Fruit fly (Drosophila melanogaster) whole organism, embryonic: ENCODE results near the gene Tnpo-SR.

Experiments
- Awh ChIP-seq: fragments of 200-800 bp; sonication (Bioruptor generic); IDR thresholded peaks from 2 replicates; pipeline ENCODE4, ENCODE4 v1.3.6; 2022; ENCODE audit warnings: missing biosample characterization, missing genetic modification characterization
- Bteb2 ChIP-seq: fragments of 200-800 bp; sonication (Bioruptor generic); optimal IDR thresholded peaks from 2 replicates; lab custom pipeline; 2016; ENCODE audit warnings: missing biosample characterization, missing genetic modification characterization
- CG10274 ChIP-seq: fragments of 200-800 bp; sonication (Bioruptor generic); optimal IDR thresholded peaks from 3 replicates; lab custom pipeline; 2017; ENCODE audit warnings: missing biosample characterization, mild to moderate bottlenecking, missing genetic modification characterization
- CG10366 ChIP-seq: fragments of 200-800 bp; sonication (Bioruptor generic); IDR thresholded peaks from 2 replicates; pipeline ENCODE4 v1.3.6; 2022; ENCODE audit warnings: missing biosample characterization, missing genetic modification characterization
- CG10431 ChIP-seq: fragments of 200-800 bp; sonication (Bioruptor generic); optimal IDR thresholded peaks from 3 replicates; lab custom pipeline; 2018; ENCODE audit warnings: missing biosample characterization, mild to moderate bottlenecking, missing genetic modification characterization
- CG10462 ChIP-seq: fragments of 200-800 bp; sonication (Bioruptor generic); optimal IDR thresholded peaks from 2 replicates; lab custom pipeline; 2016; ENCODE audit warnings: missing biosample characterization, missing genetic modification characterization
- CG10959 ChIP-seq: fragments of 200-800 bp; sonication (Bioruptor generic); IDR thresholded peaks from 2 replicates; pipeline ENCODE4 v1.3.6; 2022; ENCODE audit warnings: missing biosample characterization, missing genetic modification characterization
- CG11723 ChIP-seq: fragments of 200-800 bp; sonication (Bioruptor generic); optimal IDR thresholded peaks from 2 replicates; lab custom pipeline; 2017; ENCODE audit warnings: missing biosample characterization, mild to moderate bottlenecking, missing genetic modification characterization
- CG13775 ChIP-seq: fragments of 200-800 bp; sonication (Bioruptor generic); optimal IDR thresholded peaks from 3 replicates; lab custom pipeline; 2017; ENCODE audit warnings: missing biosample characterization, mild to moderate bottlenecking, missing genetic modification characterization
- CG14441 ChIP-seq: fragments of 200-800 bp; sonication (Bioruptor generic); IDR thresholded peaks from 2 replicates; pipeline ENCODE4 v1.3.6; 2022; ENCODE audit warnings: missing biosample characterization, missing genetic modification characterization
- CG1603 ChIP-seq: fragments of 200-800 bp; sonication (Bioruptor generic); optimal IDR thresholded peaks from 2 replicates; lab custom pipeline; 2019; ENCODE audit warnings: missing biosample characterization, mild to moderate bottlenecking, missing genetic modification characterization, moderate library complexity
- CG18764 ChIP-seq: fragments of 200-800 bp; sonication (Bioruptor generic); optimal IDR thresholded peaks from 3 replicates; lab custom pipeline; 2016; ENCODE audit warnings: missing biosample characterization, missing genetic modification characterization
- CG2712 ChIP-seq: fragments of 200-800 bp; optimal IDR thresholded peaks from 3 replicates; lab custom pipeline; 2019; ENCODE audit warnings: missing biosample characterization, mild to moderate bottlenecking, missing genetic modification characterization, moderate library complexity
- CG30020 ChIP-seq: fragments of 200-800 bp; optimal IDR thresholded peaks from 2 replicates; lab custom pipeline; 2019; ENCODE audit warnings: missing biosample characterization, mild to moderate bottlenecking, missing genetic modification characterization, moderate library complexity
- CG32532 ChIP-seq: fragments of 200-800 bp; sonication (Bioruptor generic); IDR thresholded peaks from 2 replicates; pipeline ENCODE4 v1.3.6; 2022; ENCODE audit warnings: missing biosample characterization, missing genetic modification characterization
- CG4282 ChIP-seq: fragments of 200-800 bp; sonication (Bioruptor generic); optimal IDR thresholded peaks from 2 replicates; lab custom pipeline; 2016; ENCODE audit warnings: missing biosample characterization, missing genetic modification characterization
- CG4404 ChIP-seq: fragments of 200-800 bp; sonication (Bioruptor generic); IDR thresholded peaks from 2 replicates; pipeline ENCODE4 v1.3.6; 2022; ENCODE audit warnings: missing biosample characterization, missing genetic modification characterization
- CG6791 ChIP-seq: fragments of 200-800 bp; sonication (Bioruptor generic); IDR thresholded peaks from 3 replicates; pipeline ENCODE4 v1.3.6; 2022; ENCODE audit warnings: missing biosample characterization, missing genetic modification characterization; ENCODE audit not compliant: partially characterized antibody
- CG6813 ChIP-seq: fragments of 200-800 bp; sonication (Bioruptor generic); optimal IDR thresholded peaks from 2 replicates; lab custom pipeline; 2017; ENCODE audit warnings: missing biosample characterization, missing genetic modification characterization, mild to moderate bottlenecking, moderate library complexity, missing genetic modification reagents
- CG7372 ChIP-seq: fragments of 200-800 bp; sonication (Bioruptor generic); IDR thresholded peaks from 2 replicates; pipeline ENCODE4 v1.3.6; 2022; ENCODE audit warnings: missing biosample characterization, missing genetic modification characterization
- CG7786 ChIP-seq: fragments of 200-800 bp; sonication (Bioruptor generic); optimal IDR thresholded peaks from 2 replicates; lab custom pipeline; 2016; ENCODE audit warnings: missing biosample characterization, missing genetic modification characterization
- CG8089 ChIP-seq: fragments of 200-800 bp; sonication (Bioruptor generic); optimal IDR thresholded peaks from 3 replicates; lab custom pipeline; 2016; ENCODE audit warnings: missing biosample characterization, missing genetic modification characterization
- CG9876 ChIP-seq: fragments of 200-800 bp; sonication (Bioruptor generic); optimal IDR thresholded peaks from 2 replicates; lab custom pipeline; 2016; ENCODE audit warnings: missing biosample characterization, missing genetic modification characterization
- CHES-1-like ChIP-seq: fragments of 200-800 bp; sonication (Bioruptor generic); optimal IDR thresholded peaks from 2 replicates; lab custom pipeline; 2016; ENCODE audit warnings: missing biosample characterization, missing genetic modification characterization
- Chrac-16 ChIP-seq: fragments of 200-800 bp; sonication (Bioruptor generic); optimal IDR thresholded peaks from 3 replicates; lab custom pipeline; 2016; ENCODE audit warnings: missing biosample characterization, missing genetic modification characterization
- Dad ChIP-seq: fragments of 200-800 bp; sonication (Bioruptor generic); optimal IDR thresholded peaks from 3 replicates; lab custom pipeline; 2016; ENCODE audit warnings: missing biosample characterization, missing genetic modification characterization
- Deaf1 ChIP-seq: fragments of 200-800 bp; optimal IDR thresholded peaks from 3 replicates; lab custom pipeline; 2019; ENCODE audit warnings: missing biosample characterization, mild to moderate bottlenecking, missing genetic modification characterization, moderate library complexity
- Ets65A ChIP-seq: fragments of 200-800 bp; sonication (Bioruptor generic); peaks from one replicate; lab custom pipeline; 2016; ENCODE audit warnings: missing biosample characterization, missing genetic modification characterization
- Fer2 ChIP-seq: fragments of 200-800 bp; sonication (Bioruptor generic); optimal IDR thresholded peaks from 2 replicates; lab custom pipeline; 2018; ENCODE audit warnings: missing biosample characterization, mild to moderate bottlenecking, missing genetic modification characterization, moderate library complexity
- HmgD ChIP-seq: fragments of 200-800 bp; sonication (Bioruptor generic); optimal IDR thresholded peaks from 3 replicates; lab custom pipeline; 2016; ENCODE audit warnings: missing biosample characterization, missing genetic modification characterization
- Mad ChIP-seq: fragments of 200-800 bp; sonication (Bioruptor generic); optimal IDR thresholded peaks from 2 replicates; lab custom pipeline; 2016; ENCODE audit warnings: missing biosample characterization, missing genetic modification characterization
- Myb ChIP-seq: fragments of 200-800 bp; sonication (Bioruptor generic); optimal IDR thresholded peaks from 2 replicates; lab custom pipeline; 2016; ENCODE audit warnings: missing biosample characterization, missing genetic modification characterization
- Nf-YA ChIP-seq: fragments of 200-800 bp; sonication (Bioruptor generic); IDR thresholded peaks from 2 replicates; pipeline ENCODE4 v1.3.6; 2022; ENCODE audit warnings: missing biosample characterization, missing genetic modification characterization
- Optix ChIP-seq: fragments of 200-800 bp; sonication (Bioruptor generic); IDR thresholded peaks from 3 replicates; pipeline ENCODE4 v1.3.6; 2022; ENCODE audit warnings: missing biosample characterization, missing genetic modification characterization
- Ravus ChIP-seq: fragments of 200-800 bp; sonication (Bioruptor generic); IDR thresholded peaks from 2 replicates; pipeline ENCODE4 v1.3.6; 2022; ENCODE audit warnings: missing biosample characterization, missing genetic modification characterization
- Side ChIP-seq: fragments of 200-800 bp; sonication (Bioruptor generic); optimal IDR thresholded peaks from 2 replicates; lab custom pipeline; 2016; ENCODE audit warnings: missing biosample characterization, missing genetic modification characterization
- Usf ChIP-seq: fragments of 200-800 bp; sonication (Bioruptor generic); optimal IDR thresholded peaks from 2 replicates; lab custom pipeline; 2017; ENCODE audit warnings: missing genotype, missing biosample characterization, missing genetic modification characterization
- Xbp1 ChIP-seq: fragments of 200-800 bp; sonication (Bioruptor generic); optimal IDR thresholded peaks from 3 replicates; lab custom pipeline; 2016; ENCODE audit warnings: missing biosample characterization, mild to moderate bottlenecking, missing genetic modification characterization
- cad ChIP-seq: fragments of >200 bp; optimal IDR thresholded peaks from 2 replicates; lab custom pipeline; 2017; ENCODE audit warnings: missing biosample characterization, missing genetic modification characterization
- cato ChIP-seq: fragments of 200-800 bp; sonication (Bioruptor generic); optimal IDR thresholded peaks from 2 replicates; lab custom pipeline; 2016; ENCODE audit warnings: missing biosample characterization, missing genetic modification characterization, borderline replicate concordance
- chinmo ChIP-seq: fragments of 200-800 bp; sonication (Bioruptor generic); IDR thresholded peaks from 4 replicates; pipeline ENCODE4 v1.3.6; 2022; ENCODE audit warnings: missing biosample characterization, missing genetic modification characterization; ENCODE audit not compliant: partially characterized antibody
- crc ChIP-seq: fragments of 200-800 bp; sonication (Bioruptor generic); optimal IDR thresholded peaks from 2 replicates; lab custom pipeline; 2016; ENCODE audit warnings: missing biosample characterization, missing genetic modification characterization
- crol ChIP-seq: fragments of 200-800 bp; sonication (Bioruptor generic); IDR thresholded peaks from 2 replicates; pipeline ENCODE4 v1.3.6; 2022; ENCODE audit warnings: missing biosample characterization, missing genetic modification characterization
- exex ChIP-seq: fragments of 200-800 bp; sonication (Bioruptor generic); optimal IDR thresholded peaks from 4 replicates; lab custom pipeline; 2018; ENCODE audit warnings: missing biosample characterization, mild to moderate bottlenecking, missing genetic modification characterization, moderate library complexity
- grn ChIP-seq: fragments of 200-800 bp; sonication (Bioruptor generic); optimal IDR thresholded peaks from 3 replicates; lab custom pipeline; 2017; ENCODE audit warnings: missing biosample characterization, missing genetic modification characterization
- hbn ChIP-seq: fragments of 200-800 bp; sonication (Bioruptor generic); IDR thresholded peaks from 2 replicates; pipeline ENCODE4 v1.3.6; 2022; ENCODE audit warnings: missing biosample characterization, missing genetic modification characterization; ENCODE audit not compliant: partially characterized antibody
- nau ChIP-seq: fragments of 200-800 bp; sonication (Bioruptor generic); optimal IDR thresholded peaks from 3 replicates; lab custom pipeline; 2017; ENCODE audit warnings: missing biosample characterization, mild to moderate bottlenecking, missing genetic modification characterization, missing genetic modification reagents
- prd ChIP-seq, 3 experiments: fragments of >200 bp in 2 of 3; fragments of 200-800 bp in 1 of 3; sonication (Bioruptor generic) in 1 of 3; optimal IDR thresholded peaks in 2 of 3; IDR thresholded peaks in 1 of 3; 2 replicates in 2 of 3; 3 replicates in 1 of 3; pipeline versions ENCODE4 v1.3.6 to Lab custom; 2017 to 2022; ENCODE audit warnings: missing biosample characterization in 1 of 3, missing genetic modification characterization in 1 of 3
- sisA ChIP-seq: fragments of 200-800 bp; sonication (Bioruptor generic); IDR thresholded peaks from 2 replicates; pipeline ENCODE4 v1.3.6; 2022; ENCODE audit warnings: missing biosample characterization, missing genetic modification characterization

The Tnpo-SR gene

DNA sequence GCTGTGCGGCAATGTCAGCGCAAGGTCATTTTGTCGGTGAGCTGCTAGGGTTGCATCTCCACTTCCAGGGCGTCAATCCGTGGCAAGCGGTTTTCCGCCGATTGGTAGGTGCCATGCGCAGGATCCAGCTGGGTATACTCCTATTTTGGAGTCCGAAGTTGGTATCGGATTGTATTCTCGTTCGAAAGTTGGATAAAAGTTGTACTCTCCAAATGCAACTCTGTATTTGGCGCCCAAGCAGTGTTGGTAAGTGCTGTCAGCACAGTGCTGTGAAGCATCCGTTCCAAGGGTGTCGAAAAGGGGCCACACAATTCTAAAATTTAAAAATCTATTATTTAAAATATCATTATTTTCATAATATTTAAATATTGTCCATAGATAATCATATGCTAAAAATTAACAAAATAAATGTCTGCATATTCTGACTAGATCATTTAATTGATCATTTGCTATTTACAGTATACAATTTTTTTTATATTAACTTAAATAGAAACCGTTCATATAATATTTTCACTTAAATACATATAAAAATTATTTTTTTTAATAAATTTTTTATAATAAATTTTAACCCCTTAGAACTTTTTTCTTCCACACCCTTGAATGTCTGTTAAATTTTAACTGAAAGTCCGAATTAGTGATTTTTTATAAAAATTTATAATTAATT is 11.1 kb upstream of the Tnpo-SR start (continued):
- peak; percentile 78 for TF ChIP-seq Usf (GFP tag; lab: Kevin White, UChicago)
- peak; percentile 84 for TF ChIP-seq Side (GFP tag; lab: Kevin White, UChicago)
- no peak for TF ChIP-seq crol (GFP tag; lab: Robert Waterston, UW)
- TF ChIP-seq grn (GFP tag; lab: Kevin White, UChicago), result no peak
- TF ChIP-seq Ets65A (GFP tag; lab: Kevin White, UChicago), result peak; percentile 99
- peak; percentile 88 for TF ChIP-seq sisA (GFP tag; lab: Robert Waterston, UW)
- TF ChIP-seq CG6813, result peak; percentile 59
- TF ChIP-seq exex, result no peak
- peak; percentile 94 for TF ChIP-seq CG32532 (GFP tag; lab: Robert Waterston, UW)
- TF ChIP-seq CG7372, result peak; percentile 82
- peak; percentile 70 for TF ChIP-seq CG10462
- no peak for TF ChIP-seq cad (GFP tag; lab: Kevin White, UChicago)
- peak; percentile 78 for TF ChIP-seq Dad (GFP tag; lab: Kevin White, UChicago)
- peak; percentile 63 for TF ChIP-seq cato
- peak; percentile 79 for TF ChIP-seq CG4404 (GFP tag; lab: Robert Waterston, UW)
- peak; percentile 91 for TF ChIP-seq CG2712 (tag; lab: Kevin White, UChicago)
- TF ChIP-seq CG11723 (GFP tag; lab: Kevin White, UChicago), result peak; percentile 71
- 0 out of 4 replicates have a peak, but pooled peaks have one; percentile 1 for TF ChIP-seq chinmo (GFP tag; lab: Robert Waterston, UW)
- TF ChIP-seq Bteb2 (GFP tag; lab: Kevin White, UChicago), result peak; percentile 46
- peak; percentile 71 for TF ChIP-seq CG10431 (GFP tag; lab: Kevin White, UChicago)
- TF ChIP-seq Ravus (GFP tag; lab: Robert Waterston, UW), result peak; percentile 50
- TF ChIP-seq CG9876, result peak; percentile 74
- TF ChIP-seq CG10274 (GFP tag; lab: Kevin White, UChicago), result peak; percentile 65
- TF ChIP-seq prd (optimal IDR thresholded peaks at IDR 0.05; lab: Kevin White, UChicago), result no peak
- peak; percentile 90 for TF ChIP-seq prd (GFP tag; IDR thresholded peaks at IDR 0.05; lab: Robert Waterston, UW)
- peak; percentile 78 for TF ChIP-seq CG30020 (tag; lab: Kevin White, UChicago)
- TF ChIP-seq Fer2, result peak; percentile 82
- TF ChIP-seq Chrac-16 (GFP tag; lab: Kevin White, UChicago), result peak; percentile 90
- TF ChIP-seq nau (GFP tag; lab: Kevin White, UChicago), result no peak
- peak; percentile 59 for TF ChIP-seq crc (GFP tag; lab: Kevin White, UChicago)
- TF ChIP-seq CG10959 (GFP tag; lab: Robert Waterston, UW), result peak; percentile 63
- peak; percentile 85 for TF ChIP-seq CG1603 (tag; lab: Kevin White, UChicago)
- TF ChIP-seq CG10366 (GFP tag; lab: Robert Waterston, UW), result peak; percentile 81
- TF ChIP-seq Myb (GFP tag; lab: Kevin White, UChicago), result peak; percentile 79
- TF ChIP-seq Mad, result peak; percentile 81
- peak; percentile 79 for TF ChIP-seq CG18764 (GFP tag; lab: Kevin White, UChicago)
- TF ChIP-seq CG4282 (GFP tag; lab: Kevin White, UChicago), result peak; percentile 78
- TF ChIP-seq Awh (GFP tag; lab: Robert Waterston, UW), result peak; percentile 80
- TF ChIP-seq CG13775 (GFP tag; lab: Kevin White, UChicago), result peak; percentile 87
- TF ChIP-seq Xbp1 (GFP tag; lab: Kevin White, UChicago), result peak; percentile 92
- TF ChIP-seq CHES-1-like (GFP tag; lab: Kevin White, UChicago), result peak; percentile 83
- peak; percentile 80 for TF ChIP-seq Optix (GFP tag; lab: Robert Waterston, UW)
- peak; percentile 86 for TF ChIP-seq CG14441 (GFP tag; lab: Robert Waterston, UW)
- TF ChIP-seq CG8089 (GFP tag; lab: Kevin White, UChicago), result peak; percentile 65
- no peak for TF ChIP-seq CG6791 (GFP tag; lab: Robert Waterston, UW)
- TF ChIP-seq hbn, result peak; percentile 17; the same call in 1 of the 2 replicates
- peak; percentile 76 for TF ChIP-seq Deaf1 (tag; lab: Kevin White, UChicago)
- TF ChIP-seq HmgD (GFP tag; lab: Kevin White, UChicago), result peak; percentile 0
- peak; percentile 83 for TF ChIP-seq CG7786 (GFP tag; lab: Kevin White, UChicago)
- TF ChIP-seq Nf-YA (GFP tag; lab: Robert Waterston, UW), result peak; percentile 64; the same call in 1 of the 2 replicates
